Worm (Caenorhabditis elegans) whole organism, late embryonic: Measurements from ENCODE around the gene wrk-1.

Experiments used
- ceh-18 ChIP-seq: sonication (generic microtip); optimal IDR thresholded peaks from 2 replicates; lab custom pipeline; 2016; ENCODE audit warnings: missing genetic modification characterization, missing compliant biosample characterization
- elt-2 ChIP-seq: sonication (generic microtip); optimal IDR thresholded peaks from 2 replicates; lab custom pipeline; 2016; ENCODE audit warnings: missing genetic modification reagents, missing genetic modification characterization, missing compliant biosample characterization
- eyg-1 ChIP-seq: sonication (generic microtip); optimal IDR thresholded peaks from 2 replicates; lab custom pipeline; 2016; ENCODE audit warnings: missing genotype, missing genetic modification characterization, missing compliant biosample characterization
- hlh-30 ChIP-seq: sonication (generic microtip); optimal IDR thresholded peaks from 2 replicates; lab custom pipeline; 2017; ENCODE audit warnings: antibody characterized with exemption, missing genetic modification characterization, missing compliant biosample characterization; ENCODE audit not compliant: insufficient read depth
- nhr-11 ChIP-seq: fragments of 150-350 bp; optimal IDR thresholded peaks from 2 replicates; lab custom pipeline; 2014; ENCODE audit warnings: missing biosample characterization, missing genetic modification characterization
- sdc-2 ChIP-seq: sonication (generic microtip); optimal IDR thresholded peaks from 2 replicates; lab custom pipeline; 2016; ENCODE audit warnings: missing genotype, missing genetic modification characterization, missing compliant biosample characterization
- unc-55 ChIP-seq: sonication (generic microtip); optimal IDR thresholded peaks from 2 replicates; lab custom pipeline; 2017; ENCODE audit warnings: missing biosample characterization, missing genetic modification reagents, missing genetic modification characterization
- unc-86 ChIP-seq: sonication (generic microtip); optimal IDR thresholded peaks from 2 replicates; lab custom pipeline; 2016; ENCODE audit warnings: missing genetic modification characterization, missing compliant biosample characterization

DNA sequence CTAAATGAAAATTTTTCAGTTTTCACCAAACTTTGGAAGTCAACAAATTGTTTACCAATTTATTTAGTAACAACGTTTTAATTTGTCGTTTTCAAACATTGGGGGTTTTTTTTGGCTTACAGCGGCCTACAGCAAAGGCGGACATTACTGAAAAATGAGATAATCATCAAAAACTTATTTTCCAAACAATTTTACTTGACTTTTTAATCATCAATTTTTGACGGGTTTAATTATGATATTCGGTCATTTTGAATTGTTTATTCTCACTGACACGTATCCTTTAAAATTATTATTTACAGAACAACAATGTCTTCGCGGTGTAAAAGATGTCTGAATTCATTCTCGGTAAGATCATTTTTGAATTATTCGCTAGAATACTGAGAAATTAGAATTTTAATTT, 24.8 kb downstream of the wrk-1 start, which contains the start of gene F40B5.2:
- TF ChIP-seq eyg-1 (no peak), unc-55 (GFP tag; lab: Kevin White, UChicago) (no peak), hlh-30 (tag; lab: Kevin White, UChicago) (no peak), nhr-11 (tag; lab: Kevin White, UChicago) (no peak), unc-86 (tag; lab: Kevin White, UChicago) (no peak), elt-2 (tag; lab: Kevin White, UChicago) (no peak), ceh-18 (tag; lab: Kevin White, UChicago) (no peak), sdc-2 (tag; lab: Kevin White, UChicago) (no peak)
